Fruit fly (Drosophila melanogaster) whole organism, embryonic: ENCODE data around the gene CG8100.

ENCODE experiments used
- CG10267 ChIP-seq: fragments of 200-800 bp; sonication (Bioruptor generic); optimal IDR thresholded peaks from 2 replicates; lab custom pipeline; 2018; ENCODE audit warnings: missing biosample characterization, mild to moderate bottlenecking, missing genetic modification characterization, moderate library complexity
- CG10565 ChIP-seq: fragments of 200-800 bp; sonication (Bioruptor generic); optimal IDR thresholded peaks from 3 replicates; lab custom pipeline; 2016; ENCODE audit warnings: missing biosample characterization, mild to moderate bottlenecking, missing genetic modification characterization
- CG12219 ChIP-seq: fragments of 200-800 bp; sonication (Bioruptor generic); optimal IDR thresholded peaks from 3 replicates; lab custom pipeline; 2018; ENCODE audit warnings: missing biosample characterization, mild to moderate bottlenecking, missing genetic modification characterization
- CG12236 ChIP-seq: fragments of 200-800 bp; sonication (Bioruptor generic); optimal IDR thresholded peaks from 2 replicates; lab custom pipeline; 2016; ENCODE audit warnings: missing biosample characterization, missing genetic modification characterization
- CG12769 ChIP-seq: fragments of 200-800 bp; sonication (Bioruptor generic); optimal IDR thresholded peaks from 2 replicates; lab custom pipeline; 2019; ENCODE audit warnings: missing biosample characterization, mild to moderate bottlenecking, missing genetic modification characterization, moderate library complexity
- CG13624 ChIP-seq: fragments of 200-800 bp; sonication (Bioruptor generic); optimal IDR thresholded peaks from 2 replicates; lab custom pipeline; 2016; ENCODE audit warnings: missing biosample characterization, missing genetic modification characterization
- CG14667 ChIP-seq: fragments of 200-800 bp; sonication (Bioruptor generic); IDR thresholded peaks from 2 replicates; pipeline ENCODE4 v1.3.6; 2022; ENCODE audit warnings: missing biosample characterization, missing genetic modification characterization
- CG15073 ChIP-seq: fragments of 200-800 bp; sonication (Bioruptor generic); optimal IDR thresholded peaks from 2 replicates; lab custom pipeline; 2016; ENCODE audit warnings: missing biosample characterization, missing genetic modification characterization
- CG1603 ChIP-seq: fragments of 200-800 bp; sonication (Bioruptor generic); optimal IDR thresholded peaks from 2 replicates; lab custom pipeline; 2019; ENCODE audit warnings: missing biosample characterization, mild to moderate bottlenecking, missing genetic modification characterization, moderate library complexity
- CG18764 ChIP-seq: fragments of 200-800 bp; sonication (Bioruptor generic); optimal IDR thresholded peaks from 3 replicates; lab custom pipeline; 2016; ENCODE audit warnings: missing biosample characterization, missing genetic modification characterization
- CG2116 ChIP-seq: fragments of 200-800 bp; sonication (Bioruptor generic); optimal IDR thresholded peaks from 3 replicates; lab custom pipeline; 2018; ENCODE audit warnings: missing biosample characterization, mild to moderate bottlenecking, missing genetic modification characterization
- CG33213 ChIP-seq: fragments of 200-800 bp; sonication (Bioruptor generic); optimal IDR thresholded peaks from 3 replicates; lab custom pipeline; 2016; ENCODE audit warnings: missing biosample characterization, missing genetic modification characterization
- CG4820 ChIP-seq: fragments of 200-800 bp; sonication (Bioruptor generic); optimal IDR thresholded peaks from 3 replicates; lab custom pipeline; 2016; ENCODE audit warnings: missing biosample characterization, missing genetic modification characterization
- CG6689 ChIP-seq: fragments of 200-800 bp; sonication (Bioruptor generic); IDR thresholded peaks from 2 replicates; pipeline ENCODE4 v1.3.6; 2022; ENCODE audit warnings: missing biosample characterization, missing genetic modification characterization
- CG7372 ChIP-seq: fragments of 200-800 bp; sonication (Bioruptor generic); IDR thresholded peaks from 2 replicates; pipeline ENCODE4 v1.3.6; 2022; ENCODE audit warnings: missing biosample characterization, missing genetic modification characterization
- CkIIα-i1 ChIP-seq: fragments of 200-800 bp; sonication (Bioruptor generic); IDR thresholded peaks from 2 replicates; pipeline ENCODE4 v1.3.6; 2022; ENCODE audit warnings: missing biosample characterization, missing genetic modification characterization
- Dek ChIP-seq: fragments of 200-800 bp; sonication (Bioruptor generic); optimal IDR thresholded peaks from 3 replicates; lab custom pipeline; 2019; ENCODE audit warnings: missing biosample characterization, mild to moderate bottlenecking, missing genetic modification characterization, moderate library complexity
- Elba2 ChIP-seq: fragments of 200-800 bp; sonication (Bioruptor generic); optimal IDR thresholded peaks from 3 replicates; lab custom pipeline; 2016; ENCODE audit warnings: missing biosample characterization, missing genetic modification characterization
- GATAe ChIP-seq: fragments of 200-800 bp; sonication (Bioruptor generic); conservative IDR thresholded peaks from 2 replicates; pipeline ENCODE4 v1.3.6; 2022; ENCODE audit warnings: missing biosample characterization, missing genetic modification characterization
- Hsf ChIP-seq: fragments of 200-800 bp; sonication (Bioruptor generic); optimal IDR thresholded peaks from 3 replicates; lab custom pipeline; 2016; ENCODE audit warnings: missing biosample characterization, missing genetic modification characterization
- MESR4 ChIP-seq: fragments of 200-800 bp; sonication (Bioruptor generic); optimal IDR thresholded peaks from 2 replicates; lab custom pipeline; 2018; ENCODE audit warnings: missing biosample characterization, mild to moderate bottlenecking, missing genetic modification characterization, moderate library complexity
- Mad ChIP-seq: fragments of 200-800 bp; sonication (Bioruptor generic); optimal IDR thresholded peaks from 2 replicates; lab custom pipeline; 2016; ENCODE audit warnings: missing biosample characterization, missing genetic modification characterization
- Mes4 ChIP-seq: fragments of 200-800 bp; sonication (Bioruptor generic); optimal IDR thresholded peaks from 2 replicates; lab custom pipeline; 2016; ENCODE audit warnings: missing biosample characterization, missing genetic modification characterization
- NC2α ChIP-seq: fragments of 200-800 bp; sonication (Bioruptor generic); optimal IDR thresholded peaks from 2 replicates; lab custom pipeline; 2016; ENCODE audit warnings: missing biosample characterization, missing genetic modification characterization
- NFAT ChIP-seq: fragments of 200-800 bp; sonication (Bioruptor generic); IDR thresholded peaks from 2 replicates; pipeline ENCODE4 v1.3.6; 2022; ENCODE audit warnings: missing biosample characterization, missing genetic modification characterization
- NfI ChIP-seq: fragments of 200-800 bp; sonication (Bioruptor generic); optimal IDR thresholded peaks from 3 replicates; lab custom pipeline; 2018; ENCODE audit warnings: missing biosample characterization, mild to moderate bottlenecking, missing genetic modification characterization, moderate library complexity
- Opbp ChIP-seq: fragments of 200-800 bp; sonication (Bioruptor generic); IDR thresholded peaks from 3 replicates; pipeline ENCODE4 v1.3.6; 2022; ENCODE audit warnings: missing biosample characterization, missing genetic modification characterization; ENCODE audit not compliant: partially characterized antibody
- Rfx ChIP-seq: fragments of 200-800 bp; sonication (Bioruptor generic); IDR thresholded peaks from 2 replicates; pipeline ENCODE4 v1.3.6; 2022; ENCODE audit warnings: missing biosample characterization, missing genetic modification characterization
- Scr ChIP-seq: fragments of 200-800 bp; sonication (Bioruptor generic); IDR thresholded peaks from 2 replicates; pipeline ENCODE4 v1.3.6; 2022; ENCODE audit warnings: missing biosample characterization, missing genetic modification characterization; ENCODE audit not compliant: partially characterized antibody
- Side ChIP-seq: fragments of 200-800 bp; sonication (Bioruptor generic); optimal IDR thresholded peaks from 2 replicates; lab custom pipeline; 2016; ENCODE audit warnings: missing biosample characterization, missing genetic modification characterization
- Sry-δ ChIP-seq: fragments of 200-800 bp; sonication (Bioruptor generic); optimal IDR thresholded peaks from 2 replicates; lab custom pipeline; 2016; ENCODE audit warnings: missing biosample characterization, missing genetic modification characterization
- Trl ChIP-seq, 3 experiments: fragments of >200 bp in 2 of 3; fragments of 200-800 bp in 1 of 3; sonication (Bioruptor generic) in 1 of 3; optimal IDR thresholded peaks; 2 replicates in 1 of 3; 3 replicates in 2 of 3; lab custom pipeline; 2016 to 2017; ENCODE audit warnings: missing biosample characterization in 1 of 3, missing genetic modification characterization in 1 of 3
- amos ChIP-seq: fragments of 200-800 bp; sonication (Bioruptor generic); IDR thresholded peaks from 2 replicates; pipeline ENCODE4 v1.3.6; 2022; ENCODE audit warnings: missing biosample characterization, missing genetic modification characterization; ENCODE audit not compliant: partially characterized antibody
- ase ChIP-seq: fragments of 200-800 bp; sonication (Bioruptor generic); IDR thresholded peaks from 3 replicates; pipeline ENCODE4 v1.3.6; 2022; ENCODE audit warnings: missing biosample characterization, missing genetic modification characterization
- caup ChIP-seq: fragments of 200-800 bp; sonication (Bioruptor generic); optimal IDR thresholded peaks from 3 replicates; lab custom pipeline; 2017; ENCODE audit warnings: missing biosample characterization, mild to moderate bottlenecking, missing genetic modification characterization, moderate library complexity; ENCODE audit not compliant: severe bottlenecking
- cg ChIP-seq: fragments of 200-800 bp; sonication (Bioruptor generic); optimal IDR thresholded peaks from 3 replicates; lab custom pipeline; 2019; ENCODE audit warnings: missing biosample characterization, mild to moderate bottlenecking, missing genetic modification characterization, moderate library complexity
- dm ChIP-seq: fragments of 200-800 bp; sonication (Bioruptor generic); optimal IDR thresholded peaks from 3 replicates; lab custom pipeline; 2016; ENCODE audit warnings: missing biosample characterization, missing genetic modification characterization
- dmrt99B ChIP-seq: fragments of 200-800 bp; sonication (Bioruptor generic); optimal IDR thresholded peaks from 2 replicates; lab custom pipeline; 2018; ENCODE audit warnings: missing biosample characterization, mild to moderate bottlenecking, missing genetic modification characterization, moderate library complexity
- en ChIP-seq: fragments of 200-800 bp; sonication (Bioruptor generic); optimal IDR thresholded peaks from 2 replicates; lab custom pipeline; 2016; ENCODE audit warnings: missing biosample characterization, missing genetic modification characterization
- kah ChIP-seq: fragments of 200-800 bp; sonication (Bioruptor generic); optimal IDR thresholded peaks from 2 replicates; lab custom pipeline; 2018; ENCODE audit warnings: missing biosample characterization, mild to moderate bottlenecking, missing genetic modification characterization
- lola ChIP-seq, 3 experiments: fragments of >200 bp in 2 of 3; fragments of 200-800 bp in 1 of 3; sonication (Bioruptor generic) in 1 of 3; optimal IDR thresholded peaks; 2 replicates each; lab custom pipeline; 2017 to 2019; ENCODE audit warnings: missing biosample characterization in 3 of 3, missing genetic modification characterization in 3 of 3, mild to moderate bottlenecking in 1 of 3, moderate library complexity in 1 of 3
- lov ChIP-seq, 2 experiments: fragments of 200-800 bp in 1 of 2; fragments of >200 bp in 1 of 2; sonication (Bioruptor generic) in 1 of 2; IDR thresholded peaks in 1 of 2; optimal IDR thresholded peaks in 1 of 2; 2 replicates in 1 of 2; 3 replicates in 1 of 2; pipeline versions ENCODE4 v1.3.6 to Lab custom; 2017 to 2022; ENCODE audit warnings: missing biosample characterization in 1 of 2, missing genetic modification characterization in 1 of 2
- otp ChIP-seq: fragments of 200-800 bp; sonication (Bioruptor generic); IDR thresholded peaks from 3 replicates; pipeline ENCODE4, ENCODE4 v1.3.6; 2022; ENCODE audit warnings: missing biosample characterization, missing genetic modification characterization
- run ChIP-seq: fragments of 200-800 bp; sonication (Bioruptor generic); optimal IDR thresholded peaks from 3 replicates; lab custom pipeline; 2018; ENCODE audit warnings: missing biosample characterization, mild to moderate bottlenecking, missing genetic modification characterization
- sob ChIP-seq: fragments of 200-800 bp; sonication (Bioruptor generic); IDR thresholded peaks from 2 replicates; pipeline ENCODE4 v1.3.6; 2022; ENCODE audit warnings: missing biosample characterization, missing genetic modification characterization
- sug ChIP-seq: fragments of 200-800 bp; optimal IDR thresholded peaks from 2 replicates; lab custom pipeline; 2019; ENCODE audit warnings: missing biosample characterization, mild to moderate bottlenecking, missing genetic modification characterization, moderate library complexity
- tx ChIP-seq: fragments of 200-800 bp; sonication (Bioruptor generic); optimal IDR thresholded peaks from 2 replicates; lab custom pipeline; 2016; ENCODE audit warnings: missing biosample characterization, missing genetic modification characterization
- z ChIP-seq: fragments of 200-800 bp; sonication (Bioruptor generic); IDR thresholded peaks from 3 replicates; pipeline ENCODE4 v1.3.6; 2022; ENCODE audit warnings: missing biosample characterization, missing genetic modification characterization

The CG8100 gene

dm6 chr3L:14049620-14050253 lies 33.7 kb upstream of the CG8100 start, which contains the start of gene Neurl4 (continued):
- TF ChIP-seq otp (GFP tag; lab: Robert Waterston, UW), result peak; percentile 61; the same call in 2 of the 3 replicates
- TF ChIP-seq CG10267 (tag; lab: Kevin White, UChicago), result peak; percentile 63
- peak; percentile 21 for TF ChIP-seq CG4820 (GFP tag; lab: Kevin White, UChicago)
- TF ChIP-seq Mes4 (GFP tag; lab: Kevin White, UChicago), result peak; percentile 64
- TF ChIP-seq cg, result no peak
- TF ChIP-seq dm (GFP tag; lab: Kevin White, UChicago), result peak; percentile 53
- peak; percentile 75 for TF ChIP-seq CG12219
- TF ChIP-seq CG12236, result no peak
- 0 out of 2 replicates have a peak, but pooled peaks have one; percentile 4 for TF ChIP-seq NFAT (GFP tag; lab: Robert Waterston, UW)
- no peak; the same call in 1 of the 2 replicates for TF ChIP-seq Scr
- TF ChIP-seq lola (GFP tag; optimal IDR thresholded peaks at IDR 0.05; lab: Kevin White, UChicago), result peak in 1 of 3 experiments; percentile 69
- peak; percentile 69; the same call in 2 of the 3 replicates for TF ChIP-seq ase (GFP tag; lab: Robert Waterston, UW)
- TF ChIP-seq GATAe (GFP tag; lab: Robert Waterston, UW), result peak; percentile 38; the same call in 1 of the 2 replicates
- peak; percentile 23 for TF ChIP-seq Side (GFP tag; lab: Kevin White, UChicago)
- peak; percentile 14 for TF ChIP-seq NC2α (GFP tag; lab: Kevin White, UChicago)
- TF ChIP-seq CG7372 (GFP tag; lab: Robert Waterston, UW), result 0 out of 2 replicates have a peak, but pooled peaks have one; percentile 8
- TF ChIP-seq Dek, result peak; percentile 60
- no peak for TF ChIP-seq CG15073 (GFP tag; lab: Kevin White, UChicago)
- no peak for TF ChIP-seq sug (tag; lab: Kevin White, UChicago)
- no peak for TF ChIP-seq CG1603 (tag; lab: Kevin White, UChicago)
- no peak for TF ChIP-seq CkIIα-i1 (GFP tag; lab: Robert Waterston, UW)
- TF ChIP-seq Elba2 (GFP tag; lab: Kevin White, UChicago), result peak; percentile 63
- peak; percentile 31 for TF ChIP-seq kah (GFP tag; lab: Kevin White, UChicago)
- TF ChIP-seq CG13624, result peak; percentile 69
- TF ChIP-seq amos (GFP tag; lab: Robert Waterston, UW), result peak; percentile 28; the same call in 1 of the 2 replicates
- TF ChIP-seq CG2116 (GFP tag; lab: Kevin White, UChicago), result peak; percentile 23
- peak; percentile 59 for TF ChIP-seq CG6689 (GFP tag; lab: Robert Waterston, UW)
- peak; percentile 2 for TF ChIP-seq en (GFP tag; lab: Kevin White, UChicago)
- no peak for TF ChIP-seq CG14667 (GFP tag; lab: Robert Waterston, UW)
- no peak for TF ChIP-seq NfI (GFP tag; lab: Kevin White, UChicago)
- no peak for TF ChIP-seq CG10565
- no peak for TF ChIP-seq CG12769 (tag; lab: Kevin White, UChicago)
- TF ChIP-seq Sry-δ (GFP tag; lab: Kevin White, UChicago), result peak; percentile 46
- TF ChIP-seq z (GFP tag; lab: Robert Waterston, UW), result no peak
- no peak for TF ChIP-seq Opbp (GFP tag; lab: Robert Waterston, UW)
- TF ChIP-seq MESR4 (GFP tag; lab: Kevin White, UChicago), result peak; percentile 57
- no peak for TF ChIP-seq Trl (optimal IDR thresholded peaks at IDR 0.05; lab: Kevin White, UChicago)
- TF ChIP-seq Trl (GFP tag; optimal IDR thresholded peaks at IDR 0.05; lab: Kevin White, UChicago), result peak; percentile 63
- peak; percentile 22 for TF ChIP-seq Mad
- TF ChIP-seq lov (optimal IDR thresholded peaks at IDR 0.05; lab: Kevin White, UChicago), result no peak
- no peak for TF ChIP-seq lov (GFP tag; IDR thresholded peaks at IDR 0.05; lab: Robert Waterston, UW)
- TF ChIP-seq CG18764, result no peak
- peak; percentile 83 for TF ChIP-seq Hsf (GFP tag; lab: Kevin White, UChicago)
- peak; percentile 21 for TF ChIP-seq CG33213 (GFP tag; lab: Kevin White, UChicago)
- no peak for TF ChIP-seq run
- TF ChIP-seq caup, result no peak
- peak; percentile 80 for TF ChIP-seq Rfx (GFP tag; lab: Robert Waterston, UW)
- TF ChIP-seq tx (GFP tag; lab: Kevin White, UChicago), result peak; percentile 60
- no peak for TF ChIP-seq dmrt99B (tag; lab: Kevin White, UChicago)
- TF ChIP-seq sob (GFP tag; lab: Robert Waterston, UW), result peak; percentile 24; the same call in 1 of the 2 replicates
